Worm (Caenorhabditis elegans): ENCODE measurements around the gene fbxb-63.
"Not testable (repeated sequence)": the region's sequence is repeated elsewhere in the genome, so short reads cannot be mapped to it uniquely, and the experiment has no call there.

The fbxb-63 gene

ce11 chrV:19322387-19322786 lies 18.9 kb upstream of the fbxb-63 start, which contains the start of gene C43D7.4:
TSS of gene C43D7.4 (minus strand) at chrV:19322487.
- TF ChIP-seq zip-5 (tag; optimal IDR thresholded peaks at IDR 0.05) (no peak), K09A11.1 (tag; optimal IDR thresholded peaks at IDR 0.05; ENCODE audit: insufficient read depth) (no peak), che-1 (tag; optimal IDR thresholded peaks at IDR 0.05) (no peak), fax-1 (tag; optimal IDR thresholded peaks at IDR 0.05) (no peak), hlh-6 (tag; optimal IDR thresholded peaks at IDR 0.05) (no peak), gmeb-2 (tag; optimal IDR thresholded peaks at IDR 0.05) (no peak), ceh-9 (tag; optimal IDR thresholded peaks at IDR 0.05) (no peak), pros-1 (tag; optimal IDR thresholded peaks at IDR 0.05) (no peak), ttx-3 (tag; optimal IDR thresholded peaks at IDR 0.05) (no peak), nfya-1 (tag; optimal IDR thresholded peaks at IDR 0.05) (no peak), Y22D7AL.16 (tag; optimal IDR thresholded peaks at IDR 0.05) (no peak), pha-2 (tag; optimal IDR thresholded peaks at IDR 0.05) (no peak)

- TF ChIP-seq ceh-34 (tag; optimal IDR thresholded peaks at IDR 0.05) = no peak
- no peak for TF ChIP-seq rnt-1 (tag; optimal IDR thresholded peaks at IDR 0.05)
- TF ChIP-seq odd-2 (tag; optimal IDR thresholded peaks at IDR 0.05) = no peak
- TF ChIP-seq ceh-45 (GFP tag; IDR thresholded peaks at IDR 0.05) = no peak
- no peak for TF ChIP-seq ref-2 (tag; optimal IDR thresholded peaks at IDR 0.05)
- no peak for TF ChIP-seq K09A11.1 (tag; optimal IDR thresholded peaks at IDR 0.05; ENCODE audit: insufficient read depth)
- TF ChIP-seq elt-4 (tag; optimal IDR thresholded peaks at IDR 0.05) = no peak
- no peak for TF ChIP-seq ceh-2 (tag; optimal IDR thresholded peaks at IDR 0.05)
- no peak for TF ChIP-seq nhr-11 (tag; optimal IDR thresholded peaks at IDR 0.05)
- TF ChIP-seq hlh-30 (tag; optimal IDR thresholded peaks at IDR 0.05; ENCODE audit: insufficient read depth) = no peak
- TF ChIP-seq pat-9 (tag; optimal IDR thresholded peaks at IDR 0.05) = no peak
- TF ChIP-seq ahr-1 (tag; optimal IDR thresholded peaks at IDR 0.05) = no peak
- TF ChIP-seq ceh-6 (GFP tag; optimal IDR thresholded peaks at IDR 0.05) = no peak
- TF ChIP-seq pax-1 (tag; optimal IDR thresholded peaks at IDR 0.05) = no peak
These were observed 16.9 kb upstream of the fbxb-63 start, which contains the start of gene sdz-6 for ce11 chrV:19320385-19320784. TSS of gene sdz-6 (plus strand) at chrV:19320613.

- TF ChIP-seq gmeb-2 (tag; optimal IDR thresholded peaks at IDR 0.05) (no peak), unc-42 (tag; optimal IDR thresholded peaks at IDR 0.05) (no peak), ceh-34 (tag; optimal IDR thresholded peaks at IDR 0.05) (no peak), eyg-1 (tag; optimal IDR thresholded peaks at IDR 0.05) (no peak), tbx-2 (tag; optimal IDR thresholded peaks at IDR 0.05) (no peak), unc-3 (GFP tag; conservative IDR thresholded peaks at IDR 0.05) (no peak), unc-3 (tag; optimal IDR thresholded peaks at IDR 0.05) (no peak), ceh-45 (GFP tag; IDR thresholded peaks at IDR 0.05) (no peak), nhr-232 (tag; optimal IDR thresholded peaks at IDR 0.05) (no peak), che-1 (tag; optimal IDR thresholded peaks at IDR 0.05) (no peak), nfya-1 (tag; optimal IDR thresholded peaks at IDR 0.05) (no peak), hlh-8 (tag; optimal IDR thresholded peaks at IDR 0.05) (no peak), ahr-1 (tag; optimal IDR thresholded peaks at IDR 0.05) (no peak), madf-2 (tag; optimal IDR thresholded peaks at IDR 0.05) (no peak), ceh-6 (GFP tag; optimal IDR thresholded peaks at IDR 0.05) (no peak)
These were observed 16.0 kb upstream of the fbxb-63 start, which contains the start of gene C43D7.7 for ce11 chrV:19319460-19319995. TSS of gene C43D7.7 (minus strand) at chrV:19319510.

ce11 chrV:19317058-19317457 lies 13.5 kb upstream of the fbxb-63 start, which contains the start of gene srh-208:
TSS of gene srh-208 (plus strand) at chrV:19317358.
- TF ChIP-seq ref-2, unc-86, zip-5 (tag; optimal IDR thresholded peaks at IDR 0.05): not testable (repeated sequence)

- no peak for TF ChIP-seq ceh-18 (tag; optimal IDR thresholded peaks at IDR 0.05)
- no peak for TF ChIP-seq pha-4 (tag; optimal IDR thresholded peaks at IDR 0.05)
- TF ChIP-seq gmeb-2 (tag; optimal IDR thresholded peaks at IDR 0.05) = no peak
- no peak for TF ChIP-seq tbx-7 (tag; optimal IDR thresholded peaks at IDR 0.05)
- no peak for TF ChIP-seq mec-3 (tag; optimal IDR thresholded peaks at IDR 0.05; ENCODE audit: borderline replicate concordance)
- no peak for TF ChIP-seq ttx-3 (tag; optimal IDR thresholded peaks at IDR 0.05)
- TF ChIP-seq ceh-30 (tag; optimal IDR thresholded peaks at IDR 0.05) = no peak
- no peak for TF ChIP-seq fkh-6 (tag; optimal IDR thresholded peaks at IDR 0.05)
- TF ChIP-seq lin-11 (tag; optimal IDR thresholded peaks at IDR 0.05) = no peak
- no peak for TF ChIP-seq elt-4 (tag; optimal IDR thresholded peaks at IDR 0.05)
- TF ChIP-seq ceh-19 (GFP tag; optimal IDR thresholded peaks at IDR 0.05) = no peak
- TF ChIP-seq eyg-1 (tag; optimal IDR thresholded peaks at IDR 0.05) = no peak
These were observed 9.4 kb upstream of the fbxb-63 start, which contains the start of gene fbxb-64 for ce11 chrV:19312975-19313374. TSS of gene fbxb-64 (plus strand) at chrV:19313275.
